Fruit fly (Drosophila melanogaster) Kc167 (cell line): ENCODE results near the gene cnir.

Experiments
- Myc ChIP-seq: fragments of >200 bp; optimal IDR thresholded peaks from 2 replicates; lab custom pipeline; 2017; ENCODE audit warnings: missing external identifiers
- Sin3A ChIP-seq: fragments of >200 bp; optimal IDR thresholded peaks from 2 replicates; lab custom pipeline; 2018; ENCODE audit warnings: missing external identifiers
- h ChIP-seq: fragments of >200 bp; optimal IDR thresholded peaks from 3 replicates; lab custom pipeline; 2018; ENCODE audit warnings: missing external identifiers
- insv ChIP-seq: fragments of >200 bp; optimal IDR thresholded peaks from 3 replicates; lab custom pipeline; 2018; ENCODE audit warnings: missing external identifiers
- psq ChIP-seq: fragments of >200 bp; optimal IDR thresholded peaks from 2 replicates; lab custom pipeline; 2017; ENCODE audit warnings: missing external identifiers
- ttk ChIP-seq: sonication (Bioruptor generic); optimal IDR thresholded peaks from 2 replicates; lab custom pipeline; 2017; ENCODE audit warnings: missing external identifiers

dm6 chr2L:2999113-2999512 lies 40.5 kb downstream of the cnir start, which contains the start of gene Ccdc85:
- TF ChIP-seq ttk (no peak), insv (lab: Kevin White, UChicago) (no peak), h (lab: Kevin White, UChicago) (no peak), Sin3A (no peak), Myc (lab: Kevin White, UChicago) (no peak), psq (lab: Kevin White, UChicago) (no peak)
